Worm (Caenorhabditis elegans): ENCODE results near the gene T08B6.4.
A peak's percentile ranks its signal among the peaks of the same experiment; 100 is the strongest.

Gene T08B6.4

ce11 chrIV:4915689-4916088 is 10.2 kb downstream of the T08B6.4 start, which contains the start of gene str-155:
Gene str-155 (plus strand): TSS chrIV:4915989.
- TF ChIP-seq elt-3 (tag; optimal IDR thresholded peaks at IDR 0.05) (no peak), Y55F3AM.14 (GFP tag; optimal IDR thresholded peaks at IDR 0.05) (no peak)

DNA sequence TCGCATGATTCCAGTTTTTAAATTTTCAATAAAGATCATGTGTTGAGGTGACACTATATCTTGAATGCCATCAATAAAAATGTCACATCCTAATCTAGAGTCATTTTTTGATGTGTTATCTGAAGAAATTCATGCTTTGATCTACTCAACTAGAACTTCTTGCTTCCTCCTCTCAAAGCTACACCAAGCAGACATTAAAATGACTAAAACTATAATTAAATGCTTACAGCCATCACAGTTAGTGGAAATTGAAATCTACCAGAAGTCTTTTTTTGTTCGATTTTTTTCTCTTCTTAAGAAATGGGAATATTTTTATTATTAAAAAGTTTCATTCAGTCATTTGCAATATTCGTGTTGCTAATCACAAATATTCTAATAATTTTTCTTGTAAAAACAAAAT is 12.3 kb downstream of the T08B6.4 start, which contains the start of gene str-158:
str-158 (plus strand) TSS at position 301 of the 400 bp plus-strand sequence.
- TF ChIP-seq nhr-77 (tag; optimal IDR thresholded peaks at IDR 0.05): no peak

ce11 chrIV:4930045-4930444 is 24.6 kb downstream of the T08B6.4 start, which contains the start of gene Y9C9A.8:
Gene Y9C9A.8 (plus strand): TSS chrIV:4930345.
- TF ChIP-seq nhr-23 (tag; optimal IDR thresholded peaks at IDR 0.05) (no peak), nhr-25 (tag; optimal IDR thresholded peaks at IDR 0.05) (no peak), nhr-6 (tag; optimal IDR thresholded peaks at IDR 0.05) (no peak), nhr-10 (tag; optimal IDR thresholded peaks at IDR 0.05) (no peak), fos-1 (tag; optimal IDR thresholded peaks at IDR 0.05) (peak; percentile 13)

ce11 chrIV:4930754-4931322 is 25.3 kb downstream of the T08B6.4 start:
- TF ChIP-seq snpc-4 (tag; optimal IDR thresholded peaks at IDR 0.05): peak; percentile 92
- no peak for TF ChIP-seq nhr-10 (tag; optimal IDR thresholded peaks at IDR 0.05)
- peak; percentile 39 for TF ChIP-seq gmeb-1 (tag; optimal IDR thresholded peaks at IDR 0.05)
- peak; percentile 67 for TF ChIP-seq sma-3 (GFP tag; optimal IDR thresholded peaks at IDR 0.05)
- TF ChIP-seq sma-9 (GFP tag; optimal IDR thresholded peaks at IDR 0.05): peak; percentile 8
- no peak for TF ChIP-seq sma-9 (tag; optimal IDR thresholded peaks at IDR 0.05)
- TF ChIP-seq nhr-21 (tag; optimal IDR thresholded peaks at IDR 0.05): peak; percentile 24
- peak; percentile 19 for TF ChIP-seq crh-2 (tag; optimal IDR thresholded peaks at IDR 0.05)
- TF ChIP-seq ceh-16 (tag; optimal IDR thresholded peaks at IDR 0.05): no peak

ce11 chrIV:4934103-4934502 is 28.6 kb downstream of the T08B6.4 start, which contains the start of gene str-153:
Gene str-153 (plus strand): TSS chrIV:4934403.
- TF ChIP-seq ztf-11 (tag; optimal IDR thresholded peaks at IDR 0.05): no peak
- TF ChIP-seq alr-1 (tag; optimal IDR thresholded peaks at IDR 0.05): no peak
- no peak for TF ChIP-seq nhr-25 (tag; optimal IDR thresholded peaks at IDR 0.05)
- no peak for TF ChIP-seq nhr-129 (tag; optimal IDR thresholded peaks at IDR 0.05)
- TF ChIP-seq dmd-4 (tag; optimal IDR thresholded peaks at IDR 0.05): no peak
- no peak for TF ChIP-seq unc-62 (GFP tag; optimal IDR thresholded peaks at IDR 0.05)
- no peak for TF ChIP-seq lin-13 (GFP tag; optimal IDR thresholded peaks at IDR 0.05)
- no peak for TF ChIP-seq aly-2 (tag; optimal IDR thresholded peaks at IDR 0.05)
- TF ChIP-seq Y55F3AM.14 (GFP tag; optimal IDR thresholded peaks at IDR 0.05): no peak
- no peak for TF ChIP-seq zag-1 (tag; optimal IDR thresholded peaks at IDR 0.05)
- no peak for TF ChIP-seq lin-11 (tag; optimal IDR thresholded peaks at IDR 0.05)
- TF ChIP-seq mdl-1 (tag; optimal IDR thresholded peaks at IDR 0.05): no peak
- TF ChIP-seq nhr-11 (tag; optimal IDR thresholded peaks at IDR 0.05): no peak

- TF ChIP-seq nhr-129 (tag; optimal IDR thresholded peaks at IDR 0.05) (no peak), nhr-77 (tag; optimal IDR thresholded peaks at IDR 0.05) (no peak), fos-1 (tag; optimal IDR thresholded peaks at IDR 0.05) (peak; percentile 69)
These were observed 32.2 kb downstream of the T08B6.4 start, which contains the start of gene fbxa-86 for ce11 chrIV:4937647-4938046. Gene fbxa-86 (minus strand): TSS chrIV:4938013.

DNA sequence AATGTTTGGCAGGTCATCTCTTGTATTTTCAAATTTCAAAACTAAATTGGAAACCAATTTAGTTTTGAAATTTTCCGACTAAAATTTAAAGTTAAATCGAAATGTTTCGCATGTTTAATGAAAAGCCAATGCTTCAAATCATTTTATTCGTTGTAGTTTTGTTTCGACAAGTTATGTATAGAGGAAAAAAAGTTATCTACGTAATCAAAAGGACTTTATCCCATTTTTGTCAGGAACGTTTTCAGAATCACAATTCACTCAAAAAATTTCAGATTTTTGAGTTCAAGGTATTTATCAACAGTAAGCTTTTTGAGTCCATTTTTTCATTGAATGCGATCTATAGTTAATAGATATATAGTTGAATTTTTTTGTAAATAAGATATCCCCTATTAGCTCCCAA is 33.2 kb downstream of the T08B6.4 start, which contains the start of gene str-168:
str-168 (plus strand) TSS at position 301 of the 400 bp plus-strand sequence.
- no peak for TF ChIP-seq sma-9 (GFP tag; optimal IDR thresholded peaks at IDR 0.05)
- no peak for TF ChIP-seq sma-9 (tag; optimal IDR thresholded peaks at IDR 0.05)
- no peak for TF ChIP-seq egl-27 (tag; optimal IDR thresholded peaks at IDR 0.05)
- no peak for TF ChIP-seq nhr-12 (tag; optimal IDR thresholded peaks at IDR 0.05)
- no peak for TF ChIP-seq ZK546.5 (tag; optimal IDR thresholded peaks at IDR 0.05)
- TF ChIP-seq ama-1 (optimal IDR thresholded peaks at IDR 0.05): no peak
- TF ChIP-seq peb-1 (tag; optimal IDR thresholded peaks at IDR 0.05): no peak
- no peak for TF ChIP-seq elt-3 (tag; optimal IDR thresholded peaks at IDR 0.05)
- no peak for TF ChIP-seq crh-2 (tag; optimal IDR thresholded peaks at IDR 0.05)
- no peak for TF ChIP-seq skn-1 (tag; optimal IDR thresholded peaks at IDR 0.05)
- no peak for TF ChIP-seq unc-62 (GFP tag; optimal IDR thresholded peaks at IDR 0.05)
- TF ChIP-seq mbf-1 (tag; optimal IDR thresholded peaks at IDR 0.05): no peak
- TF ChIP-seq dmd-4 (tag; optimal IDR thresholded peaks at IDR 0.05): no peak
- TF ChIP-seq nhr-237 (tag; optimal IDR thresholded peaks at IDR 0.05): no peak

Measured in whole organism, L2 larva.